Comparison of ENCODE assay signal across 1 fruit fly cellular context in the genomic region with DNA sequence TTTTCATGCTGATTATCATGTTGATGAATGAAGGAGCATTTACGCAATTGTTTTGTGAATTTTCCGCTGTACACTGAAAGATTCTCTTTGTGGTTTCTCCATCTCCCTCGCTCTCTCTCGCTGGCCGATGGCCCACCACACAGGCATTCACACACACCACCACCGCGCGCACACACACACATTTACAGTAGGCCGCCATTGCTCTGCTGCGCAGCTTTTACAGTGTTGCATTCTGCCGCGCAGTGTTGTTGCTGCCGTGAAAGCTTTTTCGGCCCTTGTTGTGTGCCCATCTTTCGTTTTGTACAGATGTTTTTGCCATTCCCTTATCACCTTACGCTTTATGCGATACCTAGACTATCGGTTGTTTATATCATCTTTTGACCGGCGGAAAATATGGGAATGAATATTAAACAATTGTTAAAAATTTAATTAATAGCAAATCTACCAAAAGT.
A peak's percentile ranks its signal among the peaks of the same experiment; 100 is the strongest.
TF ChIP-seq lines count a peak whose summit lies in the region.

No protein-coding gene starts in this region.

TF ChIP-seq in whole organism, embryonic, 481 proteins besides CTCF, POLR2A, EP300 and RAD21 (continued from another document):
- TF ChIP-seq slp2 (GFP tag; optimal IDR thresholded peaks at IDR 0.05; lab: Kevin White, UChicago) (no peak), CG2875 (GFP tag; optimal IDR thresholded peaks at IDR 0.05; lab: Kevin White, UChicago) (no peak), repo (GFP tag; optimal IDR thresholded peaks at IDR 0.05; lab: Kevin White, UChicago) (no peak), Doc2 (GFP tag; IDR thresholded peaks at IDR 0.05; lab: Robert Waterston, UW) (no peak), Dfd (GFP tag; optimal IDR thresholded peaks at IDR 0.05; lab: Kevin White, UChicago) (no peak), bab2 (GFP tag; optimal IDR thresholded peaks at IDR 0.05; lab: Kevin White, UChicago) (no peak), ewg (GFP tag; optimal IDR thresholded peaks at IDR 0.05; lab: Kevin White, UChicago) (peak; percentile 95), CG11398 (GFP tag; optimal IDR thresholded peaks at IDR 0.05; lab: Kevin White, UChicago) (no peak), CG1529 (GFP tag; optimal IDR thresholded peaks at IDR 0.05; lab: Kevin White, UChicago) (no peak), CG10209 (GFP tag; optimal IDR thresholded peaks at IDR 0.05; lab: Kevin White, UChicago) (no peak), CG10321 (GFP tag; IDR thresholded peaks at IDR 0.05; lab: Robert Waterston, UW) (no peak), CG15514 (GFP tag; optimal IDR thresholded peaks at IDR 0.05; lab: Kevin White, UChicago) (peak; percentile 81), Dip3 (GFP tag; optimal IDR thresholded peaks at IDR 0.05; lab: Kevin White, UChicago) (no peak), Ets65A (GFP tag; lab: Kevin White, UChicago) (no peak), fu2 (GFP tag; optimal IDR thresholded peaks at IDR 0.05; lab: Kevin White, UChicago) (no peak), CG34376 (GFP tag; optimal IDR thresholded peaks at IDR 0.05; lab: Kevin White, UChicago) (no peak), Aef1 (GFP tag; IDR thresholded peaks at IDR 0.05; lab: Robert Waterston, UW) (peak; percentile 82), toy (GFP tag; IDR thresholded peaks at IDR 0.05; lab: Robert Waterston, UW) (no peak), Sox102F (GFP tag; optimal IDR thresholded peaks at IDR 0.05; lab: Kevin White, UChicago) (no peak), kah (GFP tag; optimal IDR thresholded peaks at IDR 0.05; lab: Kevin White, UChicago) (no peak), luna (GFP tag; optimal IDR thresholded peaks at IDR 0.05; lab: Kevin White, UChicago) (no peak), sens-2 (GFP tag; IDR thresholded peaks at IDR 0.05; lab: Robert Waterston, UW) (no peak), CG2678 (tag; optimal IDR thresholded peaks at IDR 0.05; lab: Kevin White, UChicago) (no peak), zfh1 (GFP tag; IDR thresholded peaks at IDR 0.05; lab: Robert Waterston, UW) (no peak), HHEX (GFP tag; optimal IDR thresholded peaks at IDR 0.05; lab: Kevin White, UChicago) (no peak), Side (GFP tag; optimal IDR thresholded peaks at IDR 0.05; lab: Kevin White, UChicago) (no peak), ranshi (GFP tag; IDR thresholded peaks at IDR 0.05; lab: Robert Waterston, UW) (no peak), danr (GFP tag; IDR thresholded peaks at IDR 0.05; lab: Robert Waterston, UW) (no peak), ash1 (GFP tag; optimal IDR thresholded peaks at IDR 0.05; lab: Kevin White, UChicago) (peak; percentile 28), Hand (GFP tag; optimal IDR thresholded peaks at IDR 0.05; lab: Kevin White, UChicago) (no peak), CG7786 (GFP tag; optimal IDR thresholded peaks at IDR 0.05; lab: Kevin White, UChicago) (peak; percentile 3), CG11723 (GFP tag; optimal IDR thresholded peaks at IDR 0.05; lab: Kevin White, UChicago) (no peak), CG13424 (tag; optimal IDR thresholded peaks at IDR 0.05; lab: Kevin White, UChicago) (no peak), HLHmδ (GFP tag; optimal IDR thresholded peaks at IDR 0.05; lab: Kevin White, UChicago) (peak; percentile 61), Gsc (GFP tag; IDR thresholded peaks at IDR 0.05; lab: Robert Waterston, UW) (no peak), fd96Cb (tag; optimal IDR thresholded peaks at IDR 0.05; lab: Kevin White, UChicago) (no peak), HmgD (GFP tag; optimal IDR thresholded peaks at IDR 0.05; lab: Kevin White, UChicago) (peak; percentile 26), CG1233 (GFP tag; optimal IDR thresholded peaks at IDR 0.05; lab: Kevin White, UChicago) (no peak), CG9817 (tag; optimal IDR thresholded peaks at IDR 0.05; lab: Kevin White, UChicago) (no peak)
